Worm (Caenorhabditis elegans) whole organism, mixed stage, embryonic: ENCODE data around the gene ZK688.9.

Source experiments
- bed-3 ChIP-seq: fragments of 200-800 bp; sonication (Bioruptor generic); optimal IDR thresholded peaks from 3 replicates; lab custom pipeline; 2018; ENCODE audit warnings: mild to moderate bottlenecking, missing genetic modification characterization, moderate library complexity, missing compliant biosample characterization
- lin-13 ChIP-seq: fragments of 150-350 bp; optimal IDR thresholded peaks from 2 replicates; lab custom pipeline; 2014; ENCODE audit warnings: missing biosample characterization, missing genetic modification characterization
- mls-2 ChIP-seq: sonication (generic microtip); optimal IDR thresholded peaks from 2 replicates; lab custom pipeline; 2016; ENCODE audit warnings: mild to moderate bottlenecking, missing genetic modification characterization, moderate library complexity, missing compliant biosample characterization
- nhr-237 ChIP-seq: fragments of 150-350 bp; optimal IDR thresholded peaks from 2 replicates; lab custom pipeline; 2014; ENCODE audit warnings: missing biosample characterization, missing genetic modification characterization
- pha-4 ChIP-seq: fragments of 150-350 bp; optimal IDR thresholded peaks from 2 replicates; lab custom pipeline; 2018; ENCODE audit warnings: missing biosample characterization, missing genetic modification reagents, missing genetic modification characterization
- unc-62 ChIP-seq: fragments of 150-350 bp; optimal IDR thresholded peaks from 2 replicates; lab custom pipeline; 2014; ENCODE audit warnings: missing biosample characterization, missing genetic modification reagents, missing genetic modification characterization

ce11 chrIII:7873481-7873880 is 9.3 kb downstream of the ZK688.9 start, which contains the start of gene tyr-1:
- TF ChIP-seq bed-3 (GFP tag; lab: Kevin White, UChicago) (no peak), unc-62 (GFP tag; lab: Kevin White, UChicago) (no peak), mls-2 (no peak), pha-4 (tag; lab: Kevin White, UChicago) (no peak), nhr-237 (tag; lab: Kevin White, UChicago) (no peak), lin-13 (tag; lab: Kevin White, UChicago) (no peak)
